Fruit fly (Drosophila melanogaster): Measurements from ENCODE around the gene CG9168.

The CG9168 gene

DNA sequence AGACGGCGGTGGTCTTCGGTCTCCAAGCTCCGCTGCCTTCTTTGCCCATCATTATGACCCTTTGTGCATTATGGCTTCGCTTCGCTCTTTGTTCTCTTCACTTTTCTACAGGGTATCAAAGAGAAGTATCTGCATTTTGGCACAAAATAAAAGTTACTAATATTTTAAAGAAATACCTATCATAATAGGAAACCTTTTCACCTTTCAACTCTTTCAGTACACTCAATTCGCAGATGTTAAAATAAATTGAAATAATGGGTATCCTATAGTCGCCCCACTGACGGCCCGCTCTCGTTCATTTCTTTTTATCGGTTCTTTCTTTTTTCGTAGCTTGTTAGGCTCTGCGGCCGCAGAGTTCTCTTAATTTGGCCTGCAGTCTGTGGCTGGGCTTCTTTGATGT, 32.0 kb downstream of the CG9168 start (continued):
- TF ChIP-seq twi (tag; optimal IDR thresholded peaks at IDR 0.05) = peak; percentile 93
- TF ChIP-seq Meics (GFP tag; optimal IDR thresholded peaks at IDR 0.05) = no peak
- peak; percentile 46; the same call in 1 of the 2 replicates for TF ChIP-seq aop (GFP tag; IDR thresholded peaks at IDR 0.05)
- TF ChIP-seq Max (GFP tag; optimal IDR thresholded peaks at IDR 0.05) = peak; percentile 73
- TF ChIP-seq bsh (GFP tag; optimal IDR thresholded peaks at IDR 0.05) = peak; percentile 50 to 98
- no peak for TF ChIP-seq mirr (GFP tag; optimal IDR thresholded peaks at IDR 0.05)
- TF ChIP-seq slou (GFP tag; optimal IDR thresholded peaks at IDR 0.05) = no peak
- TF ChIP-seq CG12391 (tag; optimal IDR thresholded peaks at IDR 0.05) = peak; percentile 93
- TF ChIP-seq Ssrp (tag; optimal IDR thresholded peaks at IDR 0.05) = peak; percentile 94
- no peak for TF ChIP-seq HmgD (GFP tag; optimal IDR thresholded peaks at IDR 0.05)
- no peak for TF ChIP-seq inv (GFP tag; IDR thresholded peaks at IDR 0.05; ENCODE audit: partially characterized antibody)
- peak; percentile 26 for TF ChIP-seq Sry-δ (GFP tag; optimal IDR thresholded peaks at IDR 0.05)
- TF ChIP-seq ci (GFP tag; IDR thresholded peaks at IDR 0.05) = peak; percentile 94
- no peak for TF ChIP-seq toy (GFP tag; IDR thresholded peaks at IDR 0.05)
- TF ChIP-seq bigmax (GFP tag; optimal IDR thresholded peaks at IDR 0.05) = no peak
- no peak for TF ChIP-seq pita (GFP tag; optimal IDR thresholded peaks at IDR 0.05)
- TF ChIP-seq Atf6 (GFP tag; IDR thresholded peaks at IDR 0.05) = no peak
- TF ChIP-seq B-H2 (GFP tag; optimal IDR thresholded peaks at IDR 0.05) = no peak
- peak; percentile 65 for TF ChIP-seq CG31388 (GFP tag; optimal IDR thresholded peaks at IDR 0.05)
- no peak for TF ChIP-seq gfzf (GFP tag; optimal IDR thresholded peaks at IDR 0.05)
- peak; percentile 77; the same call in 2 of the 4 replicates for TF ChIP-seq Gug (GFP tag; IDR thresholded peaks at IDR 0.05)
- TF ChIP-seq exex (tag; optimal IDR thresholded peaks at IDR 0.05) = no peak
- peak; percentile 57 for TF ChIP-seq CG9437 (GFP tag; optimal IDR thresholded peaks at IDR 0.05)
- TF ChIP-seq CG15514 (GFP tag; optimal IDR thresholded peaks at IDR 0.05) = no peak
- TF ChIP-seq NFAT (GFP tag; IDR thresholded peaks at IDR 0.05) = no peak
- TF ChIP-seq Hr39 (optimal IDR thresholded peaks at IDR 0.05) = no peak
- TF ChIP-seq nmo (GFP tag; optimal IDR thresholded peaks at IDR 0.05) = peak; percentile 95
- peak; percentile 31 for TF ChIP-seq gcm2 (GFP tag; optimal IDR thresholded peaks at IDR 0.05)
- peak; percentile 91 for TF ChIP-seq trem (tag; optimal IDR thresholded peaks at IDR 0.05)
- TF ChIP-seq CG4424 (GFP tag; optimal IDR thresholded peaks at IDR 0.05) = peak; percentile 91
- peak; percentile 7 for TF ChIP-seq CG17186 (GFP tag; optimal IDR thresholded peaks at IDR 0.05)
- no peak for TF ChIP-seq CTCF (GFP tag; optimal IDR thresholded peaks at IDR 0.05)
- no peak for TF ChIP-seq knrl (GFP tag; IDR thresholded peaks at IDR 0.05; ENCODE audit: partially characterized antibody)
- TF ChIP-seq dmrt99B (tag; optimal IDR thresholded peaks at IDR 0.05) = peak; percentile 81
- TF ChIP-seq Sox100B (GFP tag; optimal IDR thresholded peaks at IDR 0.05) = peak; percentile 81
- 0 out of 2 replicates have a peak, but pooled peaks have one; percentile 46 for TF ChIP-seq klu (GFP tag; IDR thresholded peaks at IDR 0.05)
- peak; percentile 55 for TF ChIP-seq CG14441 (GFP tag; IDR thresholded peaks at IDR 0.05)
- TF ChIP-seq hth (optimal IDR thresholded peaks at IDR 0.05) = no peak
- TF ChIP-seq CG31441 (GFP tag; IDR thresholded peaks at IDR 0.05) = peak; percentile 89
- no peak; the same call in 2 of the 3 replicates for TF ChIP-seq C15 (GFP tag; IDR thresholded peaks at IDR 0.05)
- peak; percentile 88 for TF ChIP-seq CG30431 (GFP tag; optimal IDR thresholded peaks at IDR 0.05)
- peak; percentile 87 for TF ChIP-seq row (GFP tag; IDR thresholded peaks at IDR 0.05)
- no peak for TF ChIP-seq hb (GFP tag; IDR thresholded peaks at IDR 0.05; ENCODE audit: partially characterized antibody)
- no peak for TF ChIP-seq Nf-YC (tag; optimal IDR thresholded peaks at IDR 0.05)
- TF ChIP-seq CG11247 (GFP tag; IDR thresholded peaks at IDR 0.05) = peak; percentile 39; the same call in 1 of the 2 replicates
- peak; percentile 78 for TF ChIP-seq wor (GFP tag; IDR thresholded peaks at IDR 0.05)
- TF ChIP-seq Elba2 (GFP tag; optimal IDR thresholded peaks at IDR 0.05) = peak; percentile 59
- peak; percentile 89 for TF ChIP-seq CG15696 (tag; optimal IDR thresholded peaks at IDR 0.05)
- peak; percentile 76 for TF ChIP-seq fd64A (GFP tag; optimal IDR thresholded peaks at IDR 0.05)
- TF ChIP-seq CG10274 (GFP tag; optimal IDR thresholded peaks at IDR 0.05) = no peak
- peak; percentile 65 for TF ChIP-seq CG17802 (tag; optimal IDR thresholded peaks at IDR 0.05)
- TF ChIP-seq kay (GFP tag; optimal IDR thresholded peaks at IDR 0.05) = peak; percentile 61

Data from whole organism, embryonic.